Fruit fly (Drosophila melanogaster): ENCODE data around the gene Droj2.

Droj2 gene

dm6 chr3R:13425470-13426033, 43.6 kb downstream of the Droj2 start, which contains the start of gene Act87E (continued):
- peak; percentile 65; the same call in 2 of the 4 replicates for TF ChIP-seq chinmo (GFP tag; IDR thresholded peaks at IDR 0.05; ENCODE audit: partially characterized antibody)
- TF ChIP-seq dysf (GFP tag; IDR thresholded peaks at IDR 0.05), result peak; percentile 65; the same call in 2 of the 3 replicates
- no peak for TF ChIP-seq Elba2 (GFP tag; optimal IDR thresholded peaks at IDR 0.05)
- TF ChIP-seq Fer3 (tag; optimal IDR thresholded peaks at IDR 0.05), result peak; percentile 1
- TF ChIP-seq CG10959 (GFP tag; IDR thresholded peaks at IDR 0.05), result peak; percentile 38; the same call in 1 of the 2 replicates
- TF ChIP-seq Tbp (GFP tag; optimal IDR thresholded peaks at IDR 0.05), result no peak
- peak; percentile 58 for TF ChIP-seq stc (GFP tag; IDR thresholded peaks at IDR 0.05)
- TF ChIP-seq toy (GFP tag; IDR thresholded peaks at IDR 0.05), result no peak
- no peak for TF ChIP-seq CG17912 (GFP tag; optimal IDR thresholded peaks at IDR 0.05)
- TF ChIP-seq gem (tag; optimal IDR thresholded peaks at IDR 0.05), result peak; percentile 87
- no peak for TF ChIP-seq ato (GFP tag; IDR thresholded peaks at IDR 0.05; ENCODE audit: partially characterized antibody)
- TF ChIP-seq chif (GFP tag; optimal IDR thresholded peaks at IDR 0.05), result no peak
- no peak for TF ChIP-seq bigmax (GFP tag; optimal IDR thresholded peaks at IDR 0.05)
- peak; percentile 91 for TF ChIP-seq CG17361 (GFP tag; IDR thresholded peaks at IDR 0.05)
- peak; percentile 17 for TF ChIP-seq cato (GFP tag; optimal IDR thresholded peaks at IDR 0.05; ENCODE audit: borderline replicate concordance)
- peak; percentile 38; the same call in 1 of the 3 replicates for TF ChIP-seq so (GFP tag; IDR thresholded peaks at IDR 0.05)
- TF ChIP-seq CG18599 (GFP tag; optimal IDR thresholded peaks at IDR 0.05), result peak; percentile 16
- peak; percentile 16 for TF ChIP-seq pros (GFP tag; optimal IDR thresholded peaks at IDR 0.05)
- peak; percentile 52 for TF ChIP-seq CG4424 (GFP tag; optimal IDR thresholded peaks at IDR 0.05)
- TF ChIP-seq TFAM (GFP tag; optimal IDR thresholded peaks at IDR 0.05), result no peak
- peak; percentile 85 for TF ChIP-seq CG11504 (tag; optimal IDR thresholded peaks at IDR 0.05)
- peak; percentile 19 for TF ChIP-seq oc (tag; optimal IDR thresholded peaks at IDR 0.05)
- no peak for TF ChIP-seq Dp (GFP tag; optimal IDR thresholded peaks at IDR 0.05)
- TF ChIP-seq CG8944 (GFP tag; optimal IDR thresholded peaks at IDR 0.05), result no peak
- TF ChIP-seq NfI (GFP tag; optimal IDR thresholded peaks at IDR 0.05), result peak; percentile 23
- TF ChIP-seq al (GFP tag; IDR thresholded peaks at IDR 0.05), result no peak
- no peak for TF ChIP-seq tx (GFP tag; optimal IDR thresholded peaks at IDR 0.05)
- peak; percentile 86 for TF ChIP-seq phol (tag; optimal IDR thresholded peaks at IDR 0.05)
- TF ChIP-seq grau (tag; optimal IDR thresholded peaks at IDR 0.05), result peak; percentile 82
- TF ChIP-seq sug (tag; optimal IDR thresholded peaks at IDR 0.05), result peak; percentile 47
- peak; percentile 62; the same call in 2 of the 3 replicates for TF ChIP-seq CG7357 (GFP tag; IDR thresholded peaks at IDR 0.05)
- no peak for TF ChIP-seq CG12219 (GFP tag; optimal IDR thresholded peaks at IDR 0.05)
- TF ChIP-seq E2f2 (GFP tag; IDR thresholded peaks at IDR 0.05), result no peak
- peak; percentile 26; the same call in 1 of the 2 replicates for TF ChIP-seq CG32772 (GFP tag; IDR thresholded peaks at IDR 0.05)
- no peak for TF ChIP-seq ase (GFP tag; IDR thresholded peaks at IDR 0.05)
- no peak for TF ChIP-seq shn (GFP tag; optimal IDR thresholded peaks at IDR 0.05)
- TF ChIP-seq her (GFP tag; optimal IDR thresholded peaks at IDR 0.05), result no peak
- no peak for TF ChIP-seq slou (GFP tag; optimal IDR thresholded peaks at IDR 0.05)

dm6 chr3R:13428341-13429040, 46.6 kb downstream of the Droj2 start:
- no peak for TF ChIP-seq Neu2 (GFP tag; optimal IDR thresholded peaks at IDR 0.05; ENCODE audit: borderline replicate concordance)
- TF ChIP-seq CG9609 (GFP tag; optimal IDR thresholded peaks at IDR 0.05), result peak; percentile 49
- no peak for TF ChIP-seq HmgD (GFP tag; optimal IDR thresholded peaks at IDR 0.05)
- no peak for TF ChIP-seq Dip2 (GFP tag; IDR thresholded peaks at IDR 0.05)
- peak; percentile 37 for TF ChIP-seq fd3F (GFP tag; optimal IDR thresholded peaks at IDR 0.05)
- no peak for TF ChIP-seq Dfd (GFP tag; optimal IDR thresholded peaks at IDR 0.05)
- peak; percentile 59 for TF ChIP-seq CG9727 (GFP tag; optimal IDR thresholded peaks at IDR 0.05)
- TF ChIP-seq Dbx (GFP tag; IDR thresholded peaks at IDR 0.05), result peak; percentile 43; the same call in 1 of the 3 replicates
- peak; percentile 90 for TF ChIP-seq twi (tag; optimal IDR thresholded peaks at IDR 0.05)
- peak; percentile 52 for TF ChIP-seq pum (GFP tag; optimal IDR thresholded peaks at IDR 0.05)
- TF ChIP-seq otp (GFP tag; IDR thresholded peaks at IDR 0.05), result peak; percentile 71; the same call in 1 of the 3 replicates
- TF ChIP-seq NC2β (GFP tag; optimal IDR thresholded peaks at IDR 0.05), result peak; percentile 24
- peak; percentile 32 for TF ChIP-seq Atf3 (GFP tag; optimal IDR thresholded peaks at IDR 0.05)
